Fruit fly (Drosophila melanogaster) whole organism, prepupa: ENCODE results near the gene CG42299.

Experiments
- Blimp-1 ChIP-seq: fragments of 200-800 bp; sonication (Bioruptor generic); optimal IDR thresholded peaks from 3 replicates; lab custom pipeline; 2017; ENCODE audit warnings: missing biosample characterization, missing genetic modification characterization, mild to moderate bottlenecking, moderate library complexity, missing genetic modification reagents
- CG10669 ChIP-seq: fragments of 200-800 bp; sonication (Bioruptor generic); optimal IDR thresholded peaks from 3 replicates; lab custom pipeline; 2018; ENCODE audit warnings: missing biosample characterization, mild to moderate bottlenecking, missing genetic modification characterization, moderate library complexity
- CG11294 ChIP-seq: fragments of 200-800 bp; sonication (Bioruptor generic); IDR thresholded peaks from 2 replicates; pipeline ENCODE4 v1.3.6; 2022; ENCODE audit warnings: missing biosample characterization, missing genetic modification characterization
- CG11762 ChIP-seq: fragments of 200-800 bp; sonication (Bioruptor generic); optimal IDR thresholded peaks from 3 replicates; lab custom pipeline; 2016; ENCODE audit warnings: missing biosample characterization, missing genetic modification characterization; ENCODE audit not compliant: insufficient read depth
- CG15336 ChIP-seq: fragments of 200-800 bp; sonication (Bioruptor generic); IDR thresholded peaks from 2 replicates; pipeline ENCODE4 v1.3.6; 2022; ENCODE audit warnings: missing biosample characterization, missing genetic modification characterization
- CG1621 ChIP-seq: fragments of 200-800 bp; sonication (Bioruptor generic); optimal IDR thresholded peaks from 3 replicates; lab custom pipeline; 2018; ENCODE audit warnings: missing biosample characterization, mild to moderate bottlenecking, missing genetic modification characterization
- CG3032 ChIP-seq: fragments of 200-800 bp; optimal IDR thresholded peaks from 2 replicates; lab custom pipeline; 2019; ENCODE audit warnings: missing biosample characterization, mild to moderate bottlenecking, missing genetic modification characterization, moderate library complexity
- CG31627 ChIP-seq: fragments of 200-800 bp; sonication (Bioruptor generic); optimal IDR thresholded peaks from 3 replicates; lab custom pipeline; 2016; ENCODE audit warnings: missing biosample characterization, missing genetic modification characterization
- CG32006 ChIP-seq: fragments of 200-800 bp; sonication (Bioruptor generic); optimal IDR thresholded peaks from 3 replicates; lab custom pipeline; 2017; ENCODE audit warnings: missing biosample characterization, mild to moderate bottlenecking, missing genetic modification characterization
- CG34406 ChIP-seq: fragments of 200-800 bp; sonication (Bioruptor generic); optimal IDR thresholded peaks from 3 replicates; lab custom pipeline; 2016; ENCODE audit warnings: missing biosample characterization, missing genetic modification characterization
- CG3919 ChIP-seq: fragments of 200-800 bp; sonication (Bioruptor generic); optimal IDR thresholded peaks from 3 replicates; lab custom pipeline; 2016; ENCODE audit warnings: missing biosample characterization, missing genetic modification characterization
- CG6276 ChIP-seq: fragments of 200-800 bp; sonication (Bioruptor generic); optimal IDR thresholded peaks from 2 replicates; lab custom pipeline; 2017; ENCODE audit warnings: missing biosample characterization, mild to moderate bottlenecking, missing genetic modification characterization
- CG6808 ChIP-seq: fragments of 200-800 bp; sonication (Bioruptor generic); optimal IDR thresholded peaks from 3 replicates; lab custom pipeline; 2017; ENCODE audit warnings: missing biosample characterization, missing genetic modification characterization, mild to moderate bottlenecking, moderate library complexity, missing genetic modification reagents
- CG6854 ChIP-seq: fragments of 200-800 bp; sonication (Bioruptor generic); optimal IDR thresholded peaks from 2 replicates; lab custom pipeline; 2017; ENCODE audit warnings: missing biosample characterization, mild to moderate bottlenecking, missing genetic modification characterization
- CG7368 ChIP-seq: fragments of 200-800 bp; sonication (Bioruptor generic); optimal IDR thresholded peaks from 3 replicates; lab custom pipeline; 2016; ENCODE audit warnings: missing biosample characterization, missing genetic modification characterization
- CG8119 ChIP-seq: fragments of 200-800 bp; sonication (Bioruptor generic); IDR thresholded peaks from 3 replicates; pipeline ENCODE4 v1.3.6; 2022; ENCODE audit warnings: missing biosample characterization, missing genetic modification characterization
- CG8319 ChIP-seq: fragments of 200-800 bp; sonication (Bioruptor generic); optimal IDR thresholded peaks from 3 replicates; lab custom pipeline; 2016; ENCODE audit warnings: missing biosample characterization, missing genetic modification characterization
- CG8632 ChIP-seq: fragments of 200-800 bp; sonication (Bioruptor generic); optimal IDR thresholded peaks from 3 replicates; lab custom pipeline; 2016; ENCODE audit warnings: missing biosample characterization, missing genetic modification characterization
- Eip75B ChIP-seq: fragments of 200-800 bp; sonication (Bioruptor generic); optimal IDR thresholded peaks from 3 replicates; lab custom pipeline; 2016; ENCODE audit warnings: missing biosample characterization, missing genetic modification characterization
- Eip78C ChIP-seq: fragments of 200-800 bp; sonication (Bioruptor generic); peaks from one replicate; lab custom pipeline; 2016; ENCODE audit warnings: missing biosample characterization, missing genetic modification characterization
- Eip93F ChIP-seq: fragments of 200-800 bp; sonication (Bioruptor generic); optimal IDR thresholded peaks from 2 replicates; lab custom pipeline; 2016; ENCODE audit warnings: missing biosample characterization, mild to moderate bottlenecking, missing genetic modification characterization
- Ets21C ChIP-seq: fragments of 200-800 bp; sonication (Bioruptor generic); optimal IDR thresholded peaks from 3 replicates; lab custom pipeline; 2016; ENCODE audit warnings: missing biosample characterization, missing genetic modification characterization
- Ets96B ChIP-seq: fragments of 200-800 bp; optimal IDR thresholded peaks from 2 replicates; lab custom pipeline; 2019; ENCODE audit warnings: missing biosample characterization, mild to moderate bottlenecking, missing genetic modification characterization, moderate library complexity
- Hr38 ChIP-seq: sonication (Bioruptor generic); optimal IDR thresholded peaks from 2 replicates; lab custom pipeline; 2016; ENCODE audit warnings: missing biosample characterization, missing genetic modification characterization
- Hr39 ChIP-seq: fragments of 200-800 bp; sonication (Bioruptor generic); optimal IDR thresholded peaks from 2 replicates; lab custom pipeline; 2016; ENCODE audit warnings: missing biosample characterization, missing genetic modification characterization
- Hr4 ChIP-seq: fragments of 200-800 bp; sonication (Bioruptor generic); optimal IDR thresholded peaks from 3 replicates; lab custom pipeline; 2016; ENCODE audit warnings: missing biosample characterization, missing genetic modification characterization
- Met ChIP-seq: fragments of 200-800 bp; sonication (Bioruptor generic); optimal IDR thresholded peaks from 3 replicates; lab custom pipeline; 2016; ENCODE audit warnings: missing biosample characterization, missing genetic modification characterization
- OdsH ChIP-seq: fragments of 200-800 bp; sonication (Bioruptor generic); optimal IDR thresholded peaks from 3 replicates; lab custom pipeline; 2016; ENCODE audit warnings: missing biosample characterization, missing genetic modification characterization
- Smox ChIP-seq: fragments of 200-800 bp; sonication (Bioruptor generic); optimal IDR thresholded peaks from 3 replicates; lab custom pipeline; 2016; ENCODE audit warnings: missing biosample characterization, missing genetic modification characterization
- Sox14 ChIP-seq: fragments of 200-800 bp; sonication (Bioruptor generic); optimal IDR thresholded peaks from 3 replicates; lab custom pipeline; 2016; ENCODE audit warnings: missing biosample characterization, missing genetic modification characterization
- Sox15 ChIP-seq: fragments of 200-800 bp; sonication (Bioruptor generic); optimal IDR thresholded peaks from 3 replicates; lab custom pipeline; 2016; ENCODE audit warnings: missing biosample characterization, missing genetic modification characterization
- acj6 ChIP-seq: fragments of 200-800 bp; sonication (Bioruptor generic); optimal IDR thresholded peaks from 3 replicates; lab custom pipeline; 2016; ENCODE audit warnings: missing biosample characterization, missing genetic modification characterization
- cyc ChIP-seq: fragments of 200-800 bp; sonication (Bioruptor generic); optimal IDR thresholded peaks from 3 replicates; lab custom pipeline; 2016; ENCODE audit warnings: missing biosample characterization, missing genetic modification characterization
- dac ChIP-seq: fragments of 200-800 bp; sonication (Bioruptor generic); optimal IDR thresholded peaks from 2 replicates; lab custom pipeline; 2017; ENCODE audit warnings: missing biosample characterization, mild to moderate bottlenecking, missing genetic modification characterization
- dsx ChIP-seq: fragments of 200-800 bp; optimal IDR thresholded peaks from 3 replicates; lab custom pipeline; 2019; ENCODE audit warnings: missing biosample characterization, mild to moderate bottlenecking, missing genetic modification characterization, moderate library complexity; ENCODE audit not compliant: poor library complexity, severe bottlenecking
- eg ChIP-seq: fragments of 200-800 bp; sonication (Bioruptor generic); IDR thresholded peaks from 3 replicates; pipeline ENCODE4 v1.3.6; 2022; ENCODE audit warnings: missing biosample characterization, missing genetic modification characterization
- esn ChIP-seq: fragments of 200-800 bp; sonication (Bioruptor generic); optimal IDR thresholded peaks from 2 replicates; lab custom pipeline; 2016; ENCODE audit warnings: missing biosample characterization, mild to moderate bottlenecking, missing genetic modification characterization, moderate library complexity
- fd59A ChIP-seq: fragments of 200-800 bp; sonication (Bioruptor generic); optimal IDR thresholded peaks from 2 replicates; lab custom pipeline; 2017; ENCODE audit warnings: missing biosample characterization, mild to moderate bottlenecking, missing genetic modification characterization, missing genetic modification reagents
- fd85E ChIP-seq: fragments of 200-800 bp; sonication (Bioruptor generic); optimal IDR thresholded peaks from 3 replicates; lab custom pipeline; 2016; ENCODE audit warnings: missing biosample characterization, missing genetic modification characterization
- fkh ChIP-seq: fragments of 200-800 bp; sonication (Bioruptor generic); optimal IDR thresholded peaks from 3 replicates; lab custom pipeline; 2017; ENCODE audit warnings: missing biosample characterization, mild to moderate bottlenecking, missing genetic modification characterization, moderate library complexity
- lz ChIP-seq: fragments of 200-800 bp; sonication (Bioruptor generic); optimal IDR thresholded peaks from 3 replicates; lab custom pipeline; 2016; ENCODE audit warnings: missing biosample characterization, missing genetic modification characterization
- net ChIP-seq: fragments of 200-800 bp; sonication (Bioruptor generic); optimal IDR thresholded peaks from 3 replicates; lab custom pipeline; 2016; ENCODE audit warnings: missing biosample characterization, missing genetic modification characterization
- salr ChIP-seq, 2 experiments: fragments of 200-800 bp; sonication (Bioruptor generic); optimal IDR thresholded peaks; 3 replicates each; lab custom pipeline; 2016 to 2018; ENCODE audit warnings: missing biosample characterization in 2 of 2, missing genetic modification characterization in 2 of 2, mild to moderate bottlenecking in 1 of 2
- spab ChIP-seq: fragments of 200-800 bp; sonication (Bioruptor generic); optimal IDR thresholded peaks from 2 replicates; lab custom pipeline; 2017; ENCODE audit warnings: missing biosample characterization, mild to moderate bottlenecking, missing genetic modification characterization, missing genetic modification reagents
- ss ChIP-seq, 2 experiments: fragments of 200-800 bp; sonication (Bioruptor generic); optimal IDR thresholded peaks; 2 replicates in 1 of 2; 3 replicates in 1 of 2; lab custom pipeline; 2017 to 2018; ENCODE audit warnings: mild to moderate bottlenecking in 2 of 2, missing biosample characterization in 2 of 2, missing genetic modification characterization in 2 of 2, moderate library complexity in 1 of 2
- svp ChIP-seq: fragments of 200-800 bp; sonication (Bioruptor generic); peaks from one replicate; lab custom pipeline; 2016; ENCODE audit warnings: missing biosample characterization, missing genetic modification characterization
- topi ChIP-seq: fragments of 200-800 bp; sonication (Bioruptor generic); optimal IDR thresholded peaks from 3 replicates; lab custom pipeline; 2016; ENCODE audit warnings: missing biosample characterization, missing genetic modification characterization
- vri ChIP-seq: fragments of 200-800 bp; sonication (Bioruptor generic); optimal IDR thresholded peaks from 3 replicates; lab custom pipeline; 2016; ENCODE audit warnings: missing biosample characterization, mild to moderate bottlenecking, missing genetic modification characterization

The CG42299 gene

DNA sequence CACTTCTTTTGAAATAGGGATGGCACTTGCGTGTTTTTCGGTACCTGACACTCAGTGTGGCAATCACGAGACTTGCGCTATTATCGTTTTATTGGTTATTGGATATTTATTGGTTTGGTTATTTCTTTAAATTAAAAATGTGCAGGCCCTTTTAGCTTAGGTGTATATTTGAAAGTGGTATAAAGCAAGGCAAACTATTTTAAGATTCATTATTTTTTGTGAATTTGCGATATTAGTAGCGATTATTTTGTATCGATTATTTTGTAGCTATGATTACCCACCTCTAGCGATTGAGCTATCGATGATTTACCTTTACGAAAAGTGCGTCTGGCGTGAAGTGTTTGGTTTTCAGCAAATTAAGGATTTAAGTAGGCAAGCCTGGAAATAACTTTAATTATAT, 7.4 kb upstream of the CG42299 start, which contains the start of the genes CG9215 and CG8097 (continued):
- TF ChIP-seq CG3919 (no peak), Sox15 (GFP tag; lab: Kevin White, UChicago) (peak; percentile 13), OdsH (GFP tag; lab: Kevin White, UChicago) (no peak), net (GFP tag; lab: Kevin White, UChicago) (no peak), CG31627 (GFP tag; lab: Kevin White, UChicago) (peak; percentile 46), Ets96B (tag; lab: Kevin White, UChicago) (peak; percentile 23), CG3032 (peak; percentile 52), esn (GFP tag; lab: Kevin White, UChicago) (peak; percentile 60), CG32006 (no peak), CG8632 (GFP tag; lab: Kevin White, UChicago) (no peak)

DNA sequence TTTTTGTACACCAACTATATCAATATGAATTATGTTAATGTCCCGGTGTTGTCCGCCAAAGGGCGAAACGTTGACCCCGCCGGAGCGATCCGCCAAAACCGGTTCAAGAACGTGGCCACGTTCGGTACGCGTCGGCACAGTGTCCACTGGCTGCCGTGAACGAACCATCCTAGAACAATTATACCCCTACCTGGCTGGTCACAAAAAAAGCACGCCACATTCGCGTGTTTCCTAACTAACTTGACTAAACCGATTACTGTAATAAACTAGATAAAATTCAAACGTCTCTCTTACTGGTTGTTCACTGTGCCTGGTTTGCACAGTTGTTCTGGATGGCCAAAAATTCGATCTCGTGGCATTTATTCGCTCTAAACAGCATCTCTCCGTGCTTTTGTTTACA, 4.1 kb upstream of the CG42299 start:
- TF ChIP-seq CG3919 (peak; percentile 97), CG7368 (no peak), fkh (GFP tag; lab: Kevin White, UChicago) (peak; percentile 88), CG10669 (GFP tag; lab: Kevin White, UChicago) (peak; percentile 90), net (GFP tag; lab: Kevin White, UChicago) (peak; percentile 91), Blimp-1 (GFP tag; lab: Kevin White, UChicago) (peak; percentile 83), CG11762 (GFP tag; lab: Kevin White, UChicago) (peak; percentile 85), fd85E (peak; percentile 81), CG6808 (GFP tag; lab: Kevin White, UChicago) (peak; percentile 90), svp (GFP tag; lab: Kevin White, UChicago) (peak; percentile 98), OdsH (GFP tag; lab: Kevin White, UChicago) (peak; percentile 93), esn (GFP tag; lab: Kevin White, UChicago) (peak; percentile 97), vri (GFP tag; lab: Kevin White, UChicago) (peak; percentile 96), CG1621 (tag; lab: Kevin White, UChicago) (peak; percentile 94), cyc (GFP tag; lab: Kevin White, UChicago) (peak; percentile 97), CG32006 (peak; percentile 89), lz (GFP tag; lab: Kevin White, UChicago) (peak; percentile 96), salr (GFP tag; optimal IDR thresholded peaks at IDR 0.05; lab: Kevin White, UChicago) (peak; percentile 73 to 90), acj6 (GFP tag; lab: Kevin White, UChicago) (peak; percentile 94), Smox (peak; percentile 94), Hr38 (GFP tag; lab: Kevin White, UChicago) (no peak), Eip93F (GFP tag; lab: Kevin White, UChicago) (peak; percentile 89), spab (GFP tag; lab: Kevin White, UChicago) (peak; percentile 86), CG6854 (GFP tag; lab: Kevin White, UChicago) (peak; percentile 93), Ets21C (peak; percentile 94), Ets96B (tag; lab: Kevin White, UChicago) (peak; percentile 85), eg (GFP tag; lab: Robert Waterston, UW) (peak; percentile 94), fd59A (GFP tag; lab: Kevin White, UChicago) (peak; percentile 90), Met (GFP tag; lab: Kevin White, UChicago) (peak; percentile 97), CG15336 (peak; percentile 91), dac (GFP tag; lab: Kevin White, UChicago) (peak; percentile 76), Eip75B (GFP tag; lab: Kevin White, UChicago) (peak; percentile 93), Sox14 (peak; percentile 97), CG6276 (GFP tag; lab: Kevin White, UChicago) (no peak), topi (GFP tag; lab: Kevin White, UChicago) (peak; percentile 97), dsx (GFP tag; lab: Kevin White, UChicago) (peak; percentile 89), Sox15 (GFP tag; lab: Kevin White, UChicago) (peak; percentile 88), CG31627 (GFP tag; lab: Kevin White, UChicago) (peak; percentile 97), CG8319 (GFP tag; lab: Kevin White, UChicago) (peak; percentile 88), Hr39 (GFP tag; lab: Kevin White, UChicago) (peak; percentile 97), CG34406 (peak; percentile 90), ss (GFP tag; optimal IDR thresholded peaks at IDR 0.05; lab: Kevin White, UChicago) (peak; percentile 90 to 92), Hr4 (GFP tag; lab: Kevin White, UChicago) (peak; percentile 78), CG8119 (GFP tag; lab: Robert Waterston, UW) (peak; percentile 89), Eip78C (peak; percentile 97), CG11294 (GFP tag; lab: Robert Waterston, UW) (peak; percentile 88), CG8632 (GFP tag; lab: Kevin White, UChicago) (peak; percentile 89)
